Fruit fly (Drosophila melanogaster) whole organism, embryonic: ENCODE measurements around the gene CG7011.

ENCODE experiments used
- Antp ChIP-seq: fragments of 200-800 bp; sonication (Bioruptor generic); optimal IDR thresholded peaks from 3 replicates; lab custom pipeline; 2016; ENCODE audit warnings: missing biosample characterization, missing genetic modification characterization
- CG1832 ChIP-seq: fragments of 200-800 bp; sonication (Bioruptor generic); optimal IDR thresholded peaks from 2 replicates; lab custom pipeline; 2017; ENCODE audit warnings: missing biosample characterization, mild to moderate bottlenecking, missing genetic modification characterization, inconsistent platforms
- CG18599 ChIP-seq: fragments of 200-800 bp; sonication (Bioruptor generic); optimal IDR thresholded peaks from 3 replicates; lab custom pipeline; 2017; ENCODE audit warnings: missing biosample characterization, missing genetic modification characterization, mild to moderate bottlenecking, moderate library complexity, missing genetic modification reagents
- CG2678 ChIP-seq: fragments of 200-800 bp; sonication (Bioruptor generic); optimal IDR thresholded peaks from 3 replicates; lab custom pipeline; 2019; ENCODE audit warnings: missing biosample characterization, mild to moderate bottlenecking, missing genetic modification characterization, moderate library complexity
- CG8281 ChIP-seq: fragments of 200-800 bp; sonication (Bioruptor generic); optimal IDR thresholded peaks from 2 replicates; lab custom pipeline; 2018; ENCODE audit warnings: missing biosample characterization, mild to moderate bottlenecking, missing genetic modification characterization, moderate library complexity
- fd64A ChIP-seq: fragments of 200-800 bp; sonication (Bioruptor generic); optimal IDR thresholded peaks from 3 replicates; lab custom pipeline; 2018; ENCODE audit warnings: missing biosample characterization, mild to moderate bottlenecking, missing genetic modification characterization
- gce ChIP-seq: fragments of 200-800 bp; sonication (Bioruptor generic); IDR thresholded peaks from 3 replicates; pipeline ENCODE4 v1.3.6; 2022; ENCODE audit warnings: missing biosample characterization, missing genetic modification characterization
- gcm ChIP-seq: fragments of 200-800 bp; sonication (Bioruptor generic); optimal IDR thresholded peaks from 2 replicates; lab custom pipeline; 2019; ENCODE audit warnings: missing biosample characterization, mild to moderate bottlenecking, missing genetic modification characterization, moderate library complexity
- hth ChIP-seq: fragments of >200 bp; optimal IDR thresholded peaks from 2 replicates; lab custom pipeline; 2017; ENCODE audit warnings: inconsistent platforms

- TF ChIP-seq gcm (GFP tag; lab: Kevin White, UChicago) (no peak), hth (lab: Kevin White, UChicago) (no peak), Antp (GFP tag; lab: Kevin White, UChicago) (no peak), CG18599 (GFP tag; lab: Kevin White, UChicago) (no peak), fd64A (GFP tag; lab: Kevin White, UChicago) (no peak), gce (GFP tag; lab: Robert Waterston, UW) (no peak), CG1832 (GFP tag; lab: Kevin White, UChicago) (no peak), CG8281 (no peak), CG2678 (no peak)
Observed at dm6 chr3L:15196711-15197320, 33.4 kb upstream of the CG7011 start.
